Fruit fly (Drosophila melanogaster): ENCODE results near the gene CG11593.

DNA sequence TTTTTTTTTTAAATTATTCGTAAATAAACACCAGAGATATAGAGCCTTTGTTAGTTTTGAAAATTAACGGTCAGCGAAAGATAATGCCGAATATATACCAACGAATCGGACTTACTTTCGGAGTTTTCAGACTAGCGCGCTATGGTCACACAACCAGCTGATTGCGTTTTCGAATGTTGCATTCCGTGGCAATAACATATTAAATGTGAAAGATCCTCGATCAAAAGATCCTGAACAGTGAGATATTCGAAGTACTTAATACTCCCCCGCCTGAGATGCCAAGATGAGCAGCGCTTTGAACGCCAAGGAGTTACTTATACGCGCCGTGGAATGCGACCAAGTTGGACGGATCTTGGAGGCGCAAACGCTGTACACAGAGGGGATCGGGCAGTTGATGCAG, 37.0 kb downstream of the CG11593 start, which contains the start of gene CG14985:
- TF ChIP-seq psq (optimal IDR thresholded peaks at IDR 0.05), result no peak
- no peak for TF ChIP-seq pan (optimal IDR thresholded peaks at IDR 0.05)
- TF ChIP-seq CG8478 (optimal IDR thresholded peaks at IDR 0.05), result no peak
- TF ChIP-seq usp (GFP tag; optimal IDR thresholded peaks at IDR 0.05), result no peak
- TF ChIP-seq Dll (optimal IDR thresholded peaks at IDR 0.05), result no peak

Measured in whole organism.